Worm (Caenorhabditis elegans): ENCODE data around the gene panl-2.

- TF ChIP-seq sox-4 (tag; optimal IDR thresholded peaks at IDR 0.05) (no peak), ama-1 (optimal IDR thresholded peaks at IDR 0.05) (no peak), T23F11.4 (GFP tag; optimal IDR thresholded peaks at IDR 0.05) (no peak), fkh-6 (tag; optimal IDR thresholded peaks at IDR 0.05) (no peak), ceh-34 (tag; optimal IDR thresholded peaks at IDR 0.05) (no peak), pqm-1 (tag; optimal IDR thresholded peaks at IDR 0.05) (no peak), tbx-2 (tag; optimal IDR thresholded peaks at IDR 0.05) (no peak), ceh-48 (tag; optimal IDR thresholded peaks at IDR 0.05) (no peak), fkh-10 (GFP tag; optimal IDR thresholded peaks at IDR 0.05) (no peak)
These were observed 24.6 kb upstream of the panl-2 start for ce11 chrIII:6992496-6992895.

Measured in whole organism, late embryonic.